Fruit fly (Drosophila melanogaster) whole organism, prepupa: ENCODE measurements around the gene Traf-like.

Experiments used
- CG6276 ChIP-seq: fragments of 200-800 bp; sonication (Bioruptor generic); optimal IDR thresholded peaks from 2 replicates; lab custom pipeline; 2017; ENCODE audit warnings: missing biosample characterization, mild to moderate bottlenecking, missing genetic modification characterization
- OdsH ChIP-seq: fragments of 200-800 bp; sonication (Bioruptor generic); optimal IDR thresholded peaks from 3 replicates; lab custom pipeline; 2016; ENCODE audit warnings: missing biosample characterization, missing genetic modification characterization
- dac ChIP-seq: fragments of 200-800 bp; sonication (Bioruptor generic); optimal IDR thresholded peaks from 2 replicates; lab custom pipeline; 2017; ENCODE audit warnings: missing biosample characterization, mild to moderate bottlenecking, missing genetic modification characterization
- dsx ChIP-seq: fragments of 200-800 bp; optimal IDR thresholded peaks from 3 replicates; lab custom pipeline; 2019; ENCODE audit warnings: missing biosample characterization, mild to moderate bottlenecking, missing genetic modification characterization, moderate library complexity; ENCODE audit not compliant: poor library complexity, severe bottlenecking
- salr ChIP-seq, 2 experiments: fragments of 200-800 bp; sonication (Bioruptor generic); optimal IDR thresholded peaks; 3 replicates each; lab custom pipeline; 2016 to 2018; ENCODE audit warnings: missing biosample characterization in 2 of 2, missing genetic modification characterization in 2 of 2, mild to moderate bottlenecking in 1 of 2
- vri ChIP-seq: fragments of 200-800 bp; sonication (Bioruptor generic); optimal IDR thresholded peaks from 3 replicates; lab custom pipeline; 2016; ENCODE audit warnings: missing biosample characterization, mild to moderate bottlenecking, missing genetic modification characterization

DNA sequence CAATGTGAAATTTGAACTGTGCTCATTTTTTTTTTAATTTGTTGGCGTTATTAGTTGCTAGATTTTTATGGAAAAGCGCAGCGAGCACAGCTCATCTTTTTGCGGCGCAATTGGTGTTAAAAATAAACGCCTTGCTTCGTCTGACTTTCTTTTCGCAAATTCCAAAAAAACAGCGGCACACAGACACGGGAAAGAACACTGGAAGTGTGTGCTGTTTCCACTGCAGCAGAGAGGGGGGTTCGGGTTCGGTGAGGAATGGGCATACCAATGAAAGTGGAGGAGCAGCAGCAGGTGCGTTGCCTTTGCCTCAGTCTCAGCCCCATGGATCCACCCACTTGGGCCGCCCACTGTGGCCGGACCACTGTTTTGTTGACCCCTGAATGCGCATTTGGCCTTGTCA is 27.5 kb downstream of the Traf-like start:
- no peak for TF ChIP-seq vri
- TF ChIP-seq CG6276 (GFP tag; lab: Kevin White, UChicago), result no peak
- no peak for TF ChIP-seq dsx (GFP tag; lab: Kevin White, UChicago)
- TF ChIP-seq salr (GFP tag; optimal IDR thresholded peaks at IDR 0.05; lab: Kevin White, UChicago), result no peak
- TF ChIP-seq dac (GFP tag; lab: Kevin White, UChicago), result no peak
- no peak for TF ChIP-seq OdsH (GFP tag; lab: Kevin White, UChicago)
